Fruit fly (Drosophila melanogaster): ENCODE measurements around the gene CG45075.
A peak's percentile ranks its signal among the peaks of the same experiment; 100 is the strongest.

Gene CG45075

DNA sequence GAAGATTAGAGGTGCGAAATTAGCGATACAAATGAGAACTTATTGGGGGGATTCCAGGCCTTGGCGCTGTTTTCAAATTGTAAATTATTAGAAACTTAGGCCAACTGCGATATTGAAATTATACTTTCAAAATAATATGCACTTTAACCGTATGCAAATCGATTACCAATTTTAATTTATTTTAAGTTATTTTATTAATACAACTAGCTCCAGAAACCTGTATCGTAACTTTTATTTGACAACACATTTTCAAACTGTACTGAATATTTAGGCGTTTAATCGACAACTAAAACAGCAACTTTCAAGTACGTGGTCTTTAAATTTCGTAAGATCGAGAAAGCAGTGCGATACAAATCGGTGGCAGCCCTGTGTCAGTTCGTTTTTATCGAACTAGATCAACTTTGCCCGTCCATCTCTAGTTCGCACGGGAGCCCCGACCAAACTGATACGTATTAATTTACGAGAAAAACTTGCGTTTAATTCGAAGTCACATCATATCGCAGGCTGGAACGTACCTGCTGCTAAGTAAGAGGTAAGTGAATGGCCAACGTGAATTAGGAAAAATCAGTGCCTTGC, 20.5 kb upstream of the CG45075 start, which contains the start of the genes CG9154 and Kr-h2 (continued):
- TF ChIP-seq CG14014 (GFP tag; IDR thresholded peaks at IDR 0.05) (0 out of 2 replicates have a peak, but pooled peaks have one; percentile 20), H15 (GFP tag; IDR thresholded peaks at IDR 0.05) (no peak), CG13424 (tag; optimal IDR thresholded peaks at IDR 0.05) (peak; percentile 35), CG12236 (GFP tag; optimal IDR thresholded peaks at IDR 0.05) (no peak), Deaf1 (tag; optimal IDR thresholded peaks at IDR 0.05) (peak; percentile 33), aop (GFP tag; IDR thresholded peaks at IDR 0.05) (no peak), CG13123 (GFP tag; optimal IDR thresholded peaks at IDR 0.05) (no peak), pum (GFP tag; optimal IDR thresholded peaks at IDR 0.05) (peak; percentile 15), CG16863 (GFP tag; optimal IDR thresholded peaks at IDR 0.05) (no peak), B-H2 (GFP tag; optimal IDR thresholded peaks at IDR 0.05) (peak; percentile 48), crp (GFP tag; optimal IDR thresholded peaks at IDR 0.05) (peak in 1 of 2 experiments; percentile 12), ac (GFP tag; optimal IDR thresholded peaks at IDR 0.05) (no peak), oc (tag; optimal IDR thresholded peaks at IDR 0.05) (no peak), CG9437 (GFP tag; optimal IDR thresholded peaks at IDR 0.05) (peak; percentile 91), CG18599 (GFP tag; optimal IDR thresholded peaks at IDR 0.05) (peak; percentile 58), Nf-YC (tag; optimal IDR thresholded peaks at IDR 0.05) (peak; percentile 59), Spps (tag; optimal IDR thresholded peaks at IDR 0.05) (no peak), Sry-δ (GFP tag; optimal IDR thresholded peaks at IDR 0.05) (peak; percentile 93), CG7357 (GFP tag; IDR thresholded peaks at IDR 0.05) (no peak), Sin3A (optimal IDR thresholded peaks at IDR 0.05) (peak; percentile 48), Dbx (GFP tag; IDR thresholded peaks at IDR 0.05) (no peak), chinmo (GFP tag; IDR thresholded peaks at IDR 0.05; ENCODE audit: partially characterized antibody) (peak; percentile 23; the same call in 1 of the 4 replicates), CG6272 (GFP tag; IDR thresholded peaks at IDR 0.05) (no peak), lov (optimal IDR thresholded peaks at IDR 0.05) (no peak), lov (GFP tag; IDR thresholded peaks at IDR 0.05) (no peak), CG13296 (GFP tag; optimal IDR thresholded peaks at IDR 0.05) (peak; percentile 16), tap (tag; optimal IDR thresholded peaks at IDR 0.05) (no peak), CG12104 (GFP tag; optimal IDR thresholded peaks at IDR 0.05) (no peak), kay (GFP tag; optimal IDR thresholded peaks at IDR 0.05) (no peak), CG11560 (tag; IDR thresholded peaks at IDR 0.05) (no peak), CG9727 (GFP tag; optimal IDR thresholded peaks at IDR 0.05) (peak; percentile 39), CG8359 (GFP tag; optimal IDR thresholded peaks at IDR 0.05; ENCODE audit: borderline replicate concordance) (no peak), pzg (GFP tag; optimal IDR thresholded peaks at IDR 0.05) (peak; percentile 87), CG30403 (GFP tag; optimal IDR thresholded peaks at IDR 0.05) (peak; percentile 48), pros (GFP tag; optimal IDR thresholded peaks at IDR 0.05) (no peak), dmrt99B (tag; optimal IDR thresholded peaks at IDR 0.05) (peak; percentile 23), croc (GFP tag; conservative IDR thresholded peaks at IDR 0.05) (no peak), Camta (GFP tag; optimal IDR thresholded peaks at IDR 0.05) (no peak), Mes4 (GFP tag; optimal IDR thresholded peaks at IDR 0.05) (peak; percentile 23), insv (GFP tag; optimal IDR thresholded peaks at IDR 0.05) (peak in 1 of 2 experiments; percentile 9), pan (optimal IDR thresholded peaks at IDR 0.05) (no peak), pan (GFP tag; optimal IDR thresholded peaks at IDR 0.05 in 1 of 2, IDR thresholded peaks at IDR 0.05 in 1 of 2) (peak in 1 of 2 experiments; percentile 41), CG3838 (GFP tag; optimal IDR thresholded peaks at IDR 0.05) (no peak), ase (GFP tag; IDR thresholded peaks at IDR 0.05) (no peak), Hsf (GFP tag; optimal IDR thresholded peaks at IDR 0.05) (peak; percentile 32), HHEX (GFP tag; optimal IDR thresholded peaks at IDR 0.05) (no peak), CG2678 (tag; optimal IDR thresholded peaks at IDR 0.05) (peak; percentile 56), CG12155 (GFP tag; optimal IDR thresholded peaks at IDR 0.05) (peak; percentile 23), CTCF (GFP tag; optimal IDR thresholded peaks at IDR 0.05) (no peak), CG11247 (GFP tag; IDR thresholded peaks at IDR 0.05) (no peak), Ada2b (GFP tag; IDR thresholded peaks at IDR 0.05) (no peak), sima (GFP tag; optimal IDR thresholded peaks at IDR 0.05) (no peak)

Measured in whole organism, embryonic.